Worm (Caenorhabditis elegans) whole organism, L1 larva: Measurements from ENCODE around the gene nhr-190.

Experiments
- C16A3.4 ChIP-seq: fragments of 150-350 bp; optimal IDR thresholded peaks from 2 replicates; lab custom pipeline; 2014; ENCODE audit warnings: missing biosample characterization, missing genetic modification characterization
- fos-1 ChIP-seq: fragments of 150-350 bp; optimal IDR thresholded peaks from 2 replicates; lab custom pipeline; 2014; ENCODE audit warnings: missing biosample characterization, missing genetic modification characterization
- lin-13 ChIP-seq: fragments of 150-350 bp; optimal IDR thresholded peaks from 2 replicates; lab custom pipeline; 2014; ENCODE audit warnings: missing biosample characterization, missing genetic modification reagents, missing genetic modification characterization
- lsy-2 ChIP-seq, 2 experiments: fragments of 150-350 bp; optimal IDR thresholded peaks; 2 replicates each; lab custom pipeline; 2014; ENCODE audit warnings: missing biosample characterization in 2 of 2, missing genetic modification characterization in 2 of 2
- nhr-12 ChIP-seq: sonication (generic microtip); optimal IDR thresholded peaks from 2 replicates; lab custom pipeline; 2017; ENCODE audit warnings: missing biosample characterization, missing genetic modification characterization
- nhr-237 ChIP-seq: fragments of 150-350 bp; optimal IDR thresholded peaks from 2 replicates; lab custom pipeline; 2014; ENCODE audit warnings: missing biosample characterization, missing genetic modification characterization
- nhr-77 ChIP-seq: fragments of 150-350 bp; optimal IDR thresholded peaks from 2 replicates; lab custom pipeline; 2014; ENCODE audit warnings: missing biosample characterization, missing genetic modification characterization
- pqm-1 ChIP-seq: sonication (generic microtip); optimal IDR thresholded peaks from 3 replicates; lab custom pipeline; 2017; ENCODE audit warnings: missing biosample characterization, missing genetic modification characterization
- snpc-4 ChIP-seq: fragments of 150-350 bp; optimal IDR thresholded peaks from 2 replicates; lab custom pipeline; 2014; ENCODE audit warnings: missing biosample characterization, missing genetic modification characterization
- sox-4 ChIP-seq: sonication (generic microtip); optimal IDR thresholded peaks from 2 replicates; lab custom pipeline; 2016; ENCODE audit warnings: missing genetic modification characterization, missing compliant biosample characterization

- TF ChIP-seq lsy-2 (tag; optimal IDR thresholded peaks at IDR 0.05; lab: Kevin White, UChicago) (no peak), lin-13 (GFP tag; lab: Kevin White, UChicago) (no peak), nhr-12 (no peak), nhr-77 (no peak), nhr-237 (tag; lab: Kevin White, UChicago) (no peak), pqm-1 (tag; lab: Kevin White, UChicago) (no peak), fos-1 (tag; lab: Kevin White, UChicago) (no peak), C16A3.4 (tag; lab: Kevin White, UChicago) (no peak), sox-4 (tag; lab: Kevin White, UChicago) (no peak), snpc-4 (tag; lab: Kevin White, UChicago) (no peak)
Observed at ce11 chrV:615275-615674, 27.4 kb downstream of the nhr-190 start, which contains the start of gene F48G7.13.
